Worm (Caenorhabditis elegans) whole organism, L1 larva: Measurements from ENCODE around the gene R07A4.4.

Source experiments
- ama-1 ChIP-seq: fragments of 150-350 bp; optimal IDR thresholded peaks from 2 replicates; lab custom pipeline; 2014
- ces-1 ChIP-seq: fragments of 150-350 bp; optimal IDR thresholded peaks from 2 replicates; lab custom pipeline; 2014; ENCODE audit warnings: missing biosample characterization, missing genetic modification reagents, missing genetic modification characterization
- mdl-1 ChIP-seq, 2 experiments: fragments of 150-350 bp; optimal IDR thresholded peaks; 2 replicates each; lab custom pipeline; 2014 to 2017; ENCODE audit warnings: missing biosample characterization in 2 of 2, missing genetic modification characterization in 2 of 2, inconsistent platforms in 1 of 2
- nhr-20 ChIP-seq: sonication (generic microtip); optimal IDR thresholded peaks from 2 replicates; lab custom pipeline; 2016; ENCODE audit warnings: mild to moderate bottlenecking, missing genetic modification characterization, missing compliant biosample characterization
- rnt-1 ChIP-seq: sonication (generic microtip); optimal IDR thresholded peaks from 2 replicates; lab custom pipeline; 2016; ENCODE audit warnings: mild to moderate bottlenecking, missing genetic modification characterization, moderate library complexity, missing compliant biosample characterization
- ztf-11 ChIP-seq, 2 experiments: sonication (generic microtip); optimal IDR thresholded peaks; 2 replicates each; lab custom pipeline; 2016 to 2017; ENCODE audit warnings: missing genetic modification characterization in 2 of 2, missing biosample characterization in 1 of 2, missing compliant biosample characterization in 1 of 2
- ztf-4 ChIP-seq: fragments of 150-350 bp; optimal IDR thresholded peaks from 2 replicates; lab custom pipeline; 2014; ENCODE audit warnings: missing biosample characterization, missing genetic modification characterization

DNA sequence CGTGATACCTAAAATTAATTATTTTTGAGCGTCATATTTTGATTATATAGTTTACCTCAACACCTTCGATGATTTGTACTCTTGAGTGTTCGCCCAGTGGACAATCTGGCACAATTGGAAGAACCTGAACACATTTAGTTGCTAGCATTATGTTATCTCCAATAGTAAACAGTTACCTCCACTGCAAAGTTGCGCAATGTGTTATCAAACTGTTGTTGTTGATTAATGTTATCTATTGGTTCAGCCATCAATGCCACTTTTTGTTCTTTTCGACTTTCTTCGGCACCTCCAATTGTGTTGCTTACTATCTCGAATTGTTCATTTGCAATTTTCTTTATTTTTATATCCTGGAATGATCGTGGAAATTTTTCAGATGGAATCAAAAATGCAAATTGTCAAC lies 3.0 kb downstream of the R07A4.4 start:
- TF ChIP-seq nhr-20 (tag; lab: Kevin White, UChicago) = no peak
- no peak for TF ChIP-seq ztf-4
- TF ChIP-seq mdl-1 (tag; optimal IDR thresholded peaks at IDR 0.05; lab: Kevin White, UChicago) = no peak
- no peak for TF ChIP-seq ztf-11 (tag; optimal IDR thresholded peaks at IDR 0.05; lab: Kevin White, UChicago)
- TF ChIP-seq rnt-1 = no peak
- TF ChIP-seq ama-1 (lab: Kevin White, UChicago) = no peak
- no peak for TF ChIP-seq ces-1 (GFP tag; lab: Kevin White, UChicago)
